Fruit fly (Drosophila melanogaster) whole organism, embryonic: ENCODE results near the gene CG14352.

Experiments
- Aef1 ChIP-seq: fragments of 200-800 bp; sonication (Bioruptor generic); IDR thresholded peaks from 3 replicates; pipeline ENCODE4 v1.3.6; 2022; ENCODE audit warnings: missing biosample characterization, missing genetic modification characterization
- BtbVII ChIP-seq: fragments of 200-800 bp; sonication (Bioruptor generic); optimal IDR thresholded peaks from 3 replicates; lab custom pipeline; 2017; ENCODE audit warnings: missing biosample characterization, mild to moderate bottlenecking, missing genetic modification characterization
- CG11456 ChIP-seq: fragments of 200-800 bp; sonication (Bioruptor generic); IDR thresholded peaks from 3 replicates; pipeline ENCODE4 v1.3.6; 2022; ENCODE audit warnings: missing biosample characterization, missing genetic modification characterization
- CG12071 ChIP-seq: fragments of 200-800 bp; sonication (Bioruptor generic); optimal IDR thresholded peaks from 3 replicates; lab custom pipeline; 2018; ENCODE audit warnings: missing biosample characterization, mild to moderate bottlenecking, missing genetic modification characterization
- CG13775 ChIP-seq: fragments of 200-800 bp; sonication (Bioruptor generic); optimal IDR thresholded peaks from 3 replicates; lab custom pipeline; 2017; ENCODE audit warnings: missing biosample characterization, mild to moderate bottlenecking, missing genetic modification characterization
- CG14860 ChIP-seq: fragments of 200-800 bp; sonication (Bioruptor generic); IDR thresholded peaks from 3 replicates; pipeline ENCODE4 v1.3.6; 2022; ENCODE audit warnings: missing biosample characterization, missing genetic modification characterization; ENCODE audit not compliant: partially characterized antibody
- CG14965 ChIP-seq: fragments of 200-800 bp; sonication (Bioruptor generic); optimal IDR thresholded peaks from 2 replicates; lab custom pipeline; 2016; ENCODE audit warnings: missing biosample characterization, missing genetic modification characterization, borderline replicate concordance
- CG15011 ChIP-seq: fragments of 200-800 bp; sonication (Bioruptor generic); optimal IDR thresholded peaks from 3 replicates; lab custom pipeline; 2018; ENCODE audit warnings: missing biosample characterization, mild to moderate bottlenecking, missing genetic modification characterization
- CG15601 ChIP-seq: fragments of 200-800 bp; sonication (Bioruptor generic); optimal IDR thresholded peaks from 3 replicates; lab custom pipeline; 2019; ENCODE audit warnings: missing biosample characterization, mild to moderate bottlenecking, missing genetic modification characterization, moderate library complexity
- CG1603 ChIP-seq: fragments of 200-800 bp; sonication (Bioruptor generic); optimal IDR thresholded peaks from 2 replicates; lab custom pipeline; 2019; ENCODE audit warnings: missing biosample characterization, mild to moderate bottlenecking, missing genetic modification characterization, moderate library complexity
- CG17568 ChIP-seq: fragments of 200-800 bp; sonication (Bioruptor generic); optimal IDR thresholded peaks from 2 replicates; lab custom pipeline; 2018; ENCODE audit warnings: missing biosample characterization, mild to moderate bottlenecking, missing genetic modification characterization, moderate library complexity
- CG2199 ChIP-seq: fragments of 200-800 bp; sonication (Bioruptor generic); IDR thresholded peaks from 3 replicates; pipeline ENCODE4 v1.3.6; 2022; ENCODE audit warnings: missing biosample characterization, missing genetic modification characterization
- CG31224 ChIP-seq: fragments of 200-800 bp; sonication (Bioruptor generic); IDR thresholded peaks from 2 replicates; pipeline ENCODE4 v1.3.6; 2022; ENCODE audit warnings: missing biosample characterization, missing genetic modification characterization
- CG31441 ChIP-seq: fragments of 200-800 bp; sonication (Bioruptor generic); IDR thresholded peaks from 2 replicates; pipeline ENCODE4 v1.3.6; 2022; ENCODE audit warnings: missing biosample characterization, missing genetic modification characterization
- CG3163 ChIP-seq: fragments of 200-800 bp; sonication (Bioruptor generic); optimal IDR thresholded peaks from 3 replicates; lab custom pipeline; 2016; ENCODE audit warnings: missing biosample characterization, missing genetic modification characterization
- CG3407 ChIP-seq: fragments of 200-800 bp; sonication (Bioruptor generic); optimal IDR thresholded peaks from 2 replicates; lab custom pipeline; 2018; ENCODE audit warnings: missing biosample characterization, mild to moderate bottlenecking, missing genetic modification characterization
- CG34224 ChIP-seq: fragments of 200-800 bp; sonication (Bioruptor generic); IDR thresholded peaks from 3 replicates; pipeline ENCODE4 v1.3.6; 2022; ENCODE audit warnings: missing biosample characterization, missing genetic modification characterization; ENCODE audit not compliant: partially characterized antibody
- CG4424 ChIP-seq: fragments of 200-800 bp; sonication (Bioruptor generic); optimal IDR thresholded peaks from 3 replicates; lab custom pipeline; 2016; ENCODE audit warnings: missing biosample characterization, missing genetic modification characterization
- CG8281 ChIP-seq: fragments of 200-800 bp; sonication (Bioruptor generic); optimal IDR thresholded peaks from 2 replicates; lab custom pipeline; 2018; ENCODE audit warnings: missing biosample characterization, mild to moderate bottlenecking, missing genetic modification characterization, moderate library complexity
- CG8924 ChIP-seq: fragments of 200-800 bp; optimal IDR thresholded peaks from 3 replicates; lab custom pipeline; 2019; ENCODE audit warnings: missing biosample characterization, mild to moderate bottlenecking, missing genetic modification characterization, moderate library complexity
- CkIIα-i1 ChIP-seq: fragments of 200-800 bp; sonication (Bioruptor generic); IDR thresholded peaks from 2 replicates; pipeline ENCODE4 v1.3.6; 2022; ENCODE audit warnings: missing biosample characterization, missing genetic modification characterization
- D ChIP-seq, 2 experiments: fragments of 200-800 bp in 1 of 2; fragments of >200 bp in 1 of 2; sonication (Bioruptor generic) in 1 of 2; optimal IDR thresholded peaks; 2 replicates in 1 of 2; 3 replicates in 1 of 2; lab custom pipeline; 2017; ENCODE audit warnings: mild to moderate bottlenecking in 1 of 2, missing biosample characterization in 1 of 2, missing genetic modification characterization in 1 of 2, missing genetic modification reagents in 1 of 2
- Dad ChIP-seq: fragments of 200-800 bp; sonication (Bioruptor generic); optimal IDR thresholded peaks from 3 replicates; lab custom pipeline; 2016; ENCODE audit warnings: missing biosample characterization, missing genetic modification characterization
- Dll ChIP-seq: fragments of 200-800 bp; sonication (Bioruptor generic); IDR thresholded peaks from 4 replicates; pipeline ENCODE4 v1.3.6; 2022; ENCODE audit warnings: missing biosample characterization, missing genetic modification characterization; ENCODE audit not compliant: partially characterized antibody
- Doc2 ChIP-seq: fragments of 200-800 bp; sonication (Bioruptor generic); IDR thresholded peaks from 2 replicates; pipeline ENCODE4 v1.3.6; 2022; ENCODE audit warnings: missing biosample characterization, missing genetic modification characterization
- Ets97D ChIP-seq: fragments of 200-800 bp; sonication (Bioruptor generic); optimal IDR thresholded peaks from 3 replicates; lab custom pipeline; 2016; ENCODE audit warnings: missing biosample characterization, missing genetic modification characterization
- Six4 ChIP-seq: fragments of 200-800 bp; sonication (Bioruptor generic); optimal IDR thresholded peaks from 2 replicates; lab custom pipeline; 2016; ENCODE audit warnings: missing biosample characterization, missing genetic modification characterization
- Sox100B ChIP-seq: fragments of 200-800 bp; sonication (Bioruptor generic); optimal IDR thresholded peaks from 3 replicates; lab custom pipeline; 2018; ENCODE audit warnings: missing biosample characterization, mild to moderate bottlenecking, missing genetic modification characterization
- Stat92E ChIP-seq, 3 experiments: fragments of >200 bp in 2 of 3; fragments of 200-800 bp in 1 of 3; sonication (Bioruptor generic) in 1 of 3; optimal IDR thresholded peaks; 2 replicates each; lab custom pipeline; 2017 to 2019; ENCODE audit warnings: missing biosample characterization in 3 of 3, missing genetic modification characterization in 3 of 3, mild to moderate bottlenecking in 1 of 3, moderate library complexity in 1 of 3
- Taf1 ChIP-seq: fragments of 200-800 bp; sonication (Bioruptor generic); IDR thresholded peaks from 2 replicates; pipeline ENCODE4 v1.3.6; 2022; ENCODE audit warnings: missing biosample characterization, missing genetic modification characterization
- ase ChIP-seq: fragments of 200-800 bp; sonication (Bioruptor generic); IDR thresholded peaks from 3 replicates; pipeline ENCODE4 v1.3.6; 2022; ENCODE audit warnings: missing biosample characterization, missing genetic modification characterization
- ash1 ChIP-seq: fragments of 200-800 bp; sonication (Bioruptor generic); optimal IDR thresholded peaks from 2 replicates; lab custom pipeline; 2018; ENCODE audit warnings: missing biosample characterization, mild to moderate bottlenecking, missing genetic modification characterization
- cas ChIP-seq: fragments of 200-800 bp; sonication (Bioruptor generic); IDR thresholded peaks from 2 replicates; pipeline ENCODE4 v1.3.6; 2022; ENCODE audit warnings: missing biosample characterization, missing genetic modification characterization
- chm ChIP-seq: fragments of 200-800 bp; sonication (Bioruptor generic); IDR thresholded peaks from 2 replicates; pipeline ENCODE4 v1.3.6; 2022; ENCODE audit warnings: missing biosample characterization, missing genetic modification characterization
- en ChIP-seq: fragments of 200-800 bp; sonication (Bioruptor generic); optimal IDR thresholded peaks from 2 replicates; lab custom pipeline; 2016; ENCODE audit warnings: missing biosample characterization, missing genetic modification characterization
- fu2 ChIP-seq: fragments of 200-800 bp; sonication (Bioruptor generic); optimal IDR thresholded peaks from 2 replicates; lab custom pipeline; 2016; ENCODE audit warnings: missing biosample characterization, missing genetic modification characterization
- gfzf ChIP-seq: fragments of 200-800 bp; sonication (Bioruptor generic); optimal IDR thresholded peaks from 2 replicates; lab custom pipeline; 2016; ENCODE audit warnings: missing biosample characterization, mild to moderate bottlenecking, missing genetic modification characterization, moderate library complexity
- insv ChIP-seq, 2 experiments: fragments of 200-800 bp; sonication (Bioruptor generic); optimal IDR thresholded peaks; 3 replicates each; lab custom pipeline; 2016 to 2018; ENCODE audit warnings: missing biosample characterization in 2 of 2, missing genetic modification characterization in 2 of 2
- inv ChIP-seq: fragments of 200-800 bp; sonication (Bioruptor generic); IDR thresholded peaks from 2 replicates; pipeline ENCODE4 v1.3.6; 2022; ENCODE audit warnings: missing biosample characterization, missing genetic modification characterization; ENCODE audit not compliant: partially characterized antibody
- mam ChIP-seq: fragments of 200-800 bp; sonication (Bioruptor generic); optimal IDR thresholded peaks from 3 replicates; lab custom pipeline; 2016; ENCODE audit warnings: missing biosample characterization, missing genetic modification characterization
- nmo ChIP-seq: fragments of 200-800 bp; sonication (Bioruptor generic); optimal IDR thresholded peaks from 2 replicates; lab custom pipeline; 2018; ENCODE audit warnings: missing biosample characterization, mild to moderate bottlenecking, missing genetic modification characterization, moderate library complexity
- oc ChIP-seq: fragments of 200-800 bp; sonication (Bioruptor generic); optimal IDR thresholded peaks from 2 replicates; lab custom pipeline; 2018; ENCODE audit warnings: missing biosample characterization, mild to moderate bottlenecking, missing genetic modification characterization, moderate library complexity
- prd ChIP-seq, 3 experiments: fragments of >200 bp in 2 of 3; fragments of 200-800 bp in 1 of 3; sonication (Bioruptor generic) in 1 of 3; optimal IDR thresholded peaks in 2 of 3; IDR thresholded peaks in 1 of 3; 2 replicates in 2 of 3; 3 replicates in 1 of 3; pipeline versions ENCODE4 v1.3.6 to Lab custom; 2017 to 2022; ENCODE audit warnings: missing biosample characterization in 1 of 3, missing genetic modification characterization in 1 of 3
- sisA ChIP-seq: fragments of 200-800 bp; sonication (Bioruptor generic); IDR thresholded peaks from 2 replicates; pipeline ENCODE4 v1.3.6; 2022; ENCODE audit warnings: missing biosample characterization, missing genetic modification characterization
- slp2 ChIP-seq: fragments of 200-800 bp; sonication (Bioruptor generic); optimal IDR thresholded peaks from 2 replicates; lab custom pipeline; 2016; ENCODE audit warnings: missing biosample characterization, missing genetic modification characterization
- sr ChIP-seq: fragments of 200-800 bp; sonication (Bioruptor generic); IDR thresholded peaks from 3 replicates; pipeline ENCODE4 v1.3.6; 2022; ENCODE audit warnings: missing biosample characterization, missing genetic modification characterization
- sug ChIP-seq: fragments of 200-800 bp; optimal IDR thresholded peaks from 2 replicates; lab custom pipeline; 2019; ENCODE audit warnings: missing biosample characterization, mild to moderate bottlenecking, missing genetic modification characterization, moderate library complexity
- unpg ChIP-seq: fragments of 200-800 bp; sonication (Bioruptor generic); optimal IDR thresholded peaks from 3 replicates; lab custom pipeline; 2018; ENCODE audit warnings: missing biosample characterization, mild to moderate bottlenecking, missing genetic modification characterization, moderate library complexity
- vfl ChIP-seq: fragments of 200-800 bp; sonication (Bioruptor generic); optimal IDR thresholded peaks from 2 replicates; lab custom pipeline; 2016; ENCODE audit warnings: missing biosample characterization, missing genetic modification characterization

CG14352 gene

dm6 chr2L:1624750-1625149, 13.5 kb downstream of the CG14352 start (continued):
- TF ChIP-seq CG8281 = peak; percentile 34
- peak; percentile 80 for TF ChIP-seq CG12071 (GFP tag; lab: Kevin White, UChicago)
- TF ChIP-seq D (optimal IDR thresholded peaks at IDR 0.05; lab: Kevin White, UChicago) = no peak
- peak; percentile 27 for TF ChIP-seq D (GFP tag; optimal IDR thresholded peaks at IDR 0.05; lab: Kevin White, UChicago)
- TF ChIP-seq Six4 (GFP tag; lab: Kevin White, UChicago) = peak; percentile 15
- TF ChIP-seq chm = peak; percentile 82
- peak; percentile 65 for TF ChIP-seq CG31441
- no peak for TF ChIP-seq Dll
- TF ChIP-seq inv (GFP tag; lab: Robert Waterston, UW) = no peak
- peak; percentile 46 for TF ChIP-seq CG15011
- TF ChIP-seq Ets97D (GFP tag; lab: Kevin White, UChicago) = no peak
- peak; percentile 59 for TF ChIP-seq oc (tag; lab: Kevin White, UChicago)
- no peak for TF ChIP-seq ash1 (GFP tag; lab: Kevin White, UChicago)
- TF ChIP-seq Aef1 (GFP tag; lab: Robert Waterston, UW) = peak; percentile 89
- TF ChIP-seq CG15601 (tag; lab: Kevin White, UChicago) = peak; percentile 5
- TF ChIP-seq fu2 (GFP tag; lab: Kevin White, UChicago) = peak; percentile 66
- peak; percentile 83 for TF ChIP-seq CG1603
- peak; percentile 32 for TF ChIP-seq CG3163 (GFP tag; lab: Kevin White, UChicago)
- no peak for TF ChIP-seq prd (optimal IDR thresholded peaks at IDR 0.05; lab: Kevin White, UChicago)
- TF ChIP-seq prd (GFP tag; IDR thresholded peaks at IDR 0.05; lab: Robert Waterston, UW) = peak; percentile 89
- TF ChIP-seq Taf1 (GFP tag; lab: Robert Waterston, UW) = peak; percentile 85
- TF ChIP-seq CG17568 = peak; percentile 23
- peak; percentile 64 for TF ChIP-seq nmo (GFP tag; lab: Kevin White, UChicago)
- TF ChIP-seq Doc2 (GFP tag; lab: Robert Waterston, UW) = peak; percentile 47
- peak; percentile 53 for TF ChIP-seq unpg (GFP tag; lab: Kevin White, UChicago)
- TF ChIP-seq mam = peak; percentile 81
- peak; percentile 61 for TF ChIP-seq vfl
- TF ChIP-seq en (GFP tag; lab: Kevin White, UChicago) = peak; percentile 3
- TF ChIP-seq sisA = peak; percentile 94
- peak; percentile 80 for TF ChIP-seq CG31224 (GFP tag; lab: Robert Waterston, UW)
- 0 out of 2 replicates have a peak, but pooled peaks have one; percentile 11 for TF ChIP-seq CkIIα-i1 (GFP tag; lab: Robert Waterston, UW)
- peak; percentile 6 for TF ChIP-seq CG3407 (GFP tag; lab: Kevin White, UChicago)
- TF ChIP-seq cas (GFP tag; lab: Robert Waterston, UW) = peak; percentile 31; the same call in 1 of the 2 replicates
- peak; percentile 60 for TF ChIP-seq BtbVII (GFP tag; lab: Kevin White, UChicago)
- peak; percentile 92 for TF ChIP-seq CG11456 (GFP tag; lab: Robert Waterston, UW)
- peak; percentile 62 for TF ChIP-seq sug (tag; lab: Kevin White, UChicago)
- TF ChIP-seq ase (GFP tag; lab: Robert Waterston, UW) = peak; percentile 72
- TF ChIP-seq CG34224 (GFP tag; lab: Robert Waterston, UW) = no peak
- TF ChIP-seq CG4424 (GFP tag; lab: Kevin White, UChicago) = peak; percentile 67
- TF ChIP-seq Dad (GFP tag; lab: Kevin White, UChicago) = peak; percentile 41
- 0 out of 3 replicates have a peak, but pooled peaks have one; percentile 31 for TF ChIP-seq CG2199
- TF ChIP-seq slp2 (GFP tag; lab: Kevin White, UChicago) = peak; percentile 33
- TF ChIP-seq CG13775 = peak; percentile 31
- TF ChIP-seq gfzf (GFP tag; lab: Kevin White, UChicago) = no peak
- peak; percentile 75 for TF ChIP-seq CG8924 (tag; lab: Kevin White, UChicago)
- TF ChIP-seq Stat92E (GFP tag; optimal IDR thresholded peaks at IDR 0.05; lab: Kevin White, UChicago) = no peak
- no peak for TF ChIP-seq CG14860 (GFP tag; lab: Robert Waterston, UW)
- TF ChIP-seq Sox100B (GFP tag; lab: Kevin White, UChicago) = peak; percentile 32
- no peak for TF ChIP-seq CG14965 (GFP tag; lab: Kevin White, UChicago)
- TF ChIP-seq insv (GFP tag; optimal IDR thresholded peaks at IDR 0.05; lab: Kevin White, UChicago) = no peak
- TF ChIP-seq sr = peak; percentile 41; the same call in 1 of the 3 replicates
